Worm (Caenorhabditis elegans) whole organism, L4 larva: ENCODE measurements around the gene col-75.

ENCODE experiments used
- mes-2 ChIP-seq: sonication (generic microtip); optimal IDR thresholded peaks from 2 replicates; lab custom pipeline; 2016; ENCODE audit warnings: missing genotype, mild to moderate bottlenecking, missing genetic modification characterization, missing compliant biosample characterization; ENCODE audit not compliant: poor library complexity, severe bottlenecking
- nhr-25 ChIP-seq: sonication (generic microtip); optimal IDR thresholded peaks from 2 replicates; lab custom pipeline; 2017; ENCODE audit warnings: missing genetic modification characterization, mild to moderate bottlenecking, missing compliant biosample characterization, antibody characterized with exemption, moderate library complexity, borderline replicate concordance; ENCODE audit not compliant: insufficient read depth
- nhr-77 ChIP-seq: fragments of 150-350 bp; optimal IDR thresholded peaks from 2 replicates; lab custom pipeline; 2014; ENCODE audit warnings: missing biosample characterization, missing genetic modification characterization
- ztf-11 ChIP-seq: fragments of 150-350 bp; optimal IDR thresholded peaks from 2 replicates; lab custom pipeline; 2014; ENCODE audit warnings: missing biosample characterization, missing genetic modification characterization

- TF ChIP-seq nhr-77 (tag; lab: Kevin White, UChicago), result peak; percentile 44
- no peak for TF ChIP-seq nhr-25
- no peak for TF ChIP-seq ztf-11
- TF ChIP-seq mes-2 (tag; lab: Kevin White, UChicago), result no peak
Measured at ce11 chrII:6377381-6377948, 48.6 kb upstream of the col-75 start.
